Fruit fly (Drosophila melanogaster) whole organism, embryonic: ENCODE measurements around the gene Gdi.

Experiments used
- D ChIP-seq, 2 experiments: fragments of 200-800 bp in 1 of 2; fragments of >200 bp in 1 of 2; sonication (Bioruptor generic) in 1 of 2; optimal IDR thresholded peaks; 2 replicates in 1 of 2; 3 replicates in 1 of 2; lab custom pipeline; 2017; ENCODE audit warnings: mild to moderate bottlenecking in 1 of 2, missing biosample characterization in 1 of 2, missing genetic modification characterization in 1 of 2, missing genetic modification reagents in 1 of 2
- odd ChIP-seq: fragments of 200-800 bp; sonication (Bioruptor generic); optimal IDR thresholded peaks from 2 replicates; lab custom pipeline; 2017; ENCODE audit warnings: missing biosample characterization, mild to moderate bottlenecking, missing genetic modification characterization

DNA sequence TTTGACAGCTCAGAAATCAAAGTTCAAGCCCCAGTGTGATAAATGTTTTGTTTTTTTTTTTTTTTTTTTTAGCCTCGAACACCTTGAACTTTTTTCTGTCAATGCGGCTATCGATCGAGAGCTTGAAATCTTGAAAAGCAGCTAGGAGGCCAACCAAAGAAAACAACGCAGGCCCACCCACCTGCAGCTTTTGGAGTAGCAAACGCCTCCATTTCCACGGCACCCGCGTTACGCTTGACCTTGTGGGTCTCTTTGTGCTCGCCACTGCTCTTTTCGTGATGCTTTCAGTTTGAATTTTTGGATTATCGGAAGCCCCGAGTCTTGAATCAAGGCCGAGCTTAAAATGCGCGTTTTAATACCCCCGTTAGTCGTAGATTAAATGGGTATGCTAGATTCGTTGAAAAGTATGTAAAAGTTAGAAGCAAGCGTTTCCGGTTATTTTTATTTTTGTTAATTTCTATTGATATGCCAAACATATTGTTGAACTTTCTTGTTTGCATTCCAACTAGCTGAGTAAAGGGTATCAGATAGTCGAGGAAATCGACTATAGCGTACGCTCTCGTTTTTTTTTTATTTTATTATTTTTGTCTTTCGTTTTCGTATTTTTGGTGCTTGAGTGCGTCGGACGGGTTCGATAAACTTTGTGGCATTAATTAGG lies 8.2 kb upstream of the Gdi start:
- TF ChIP-seq odd (GFP tag; lab: Kevin White, UChicago), result peak; percentile 68
- TF ChIP-seq D (optimal IDR thresholded peaks at IDR 0.05; lab: Kevin White, UChicago), result no peak
- peak; percentile 30 for TF ChIP-seq D (GFP tag; optimal IDR thresholded peaks at IDR 0.05; lab: Kevin White, UChicago)
